Fruit fly (Drosophila melanogaster) whole organism, pupa: ENCODE results near the gene CG33985.

Experiments
- CG10348 ChIP-seq: fragments of 200-800 bp; sonication (Bioruptor generic); IDR thresholded peaks from 2 replicates; pipeline ENCODE4 v1.3.6; 2022; ENCODE audit warnings: missing biosample characterization, missing genetic modification characterization
- CG15710 ChIP-seq: fragments of 200-800 bp; sonication (Bioruptor generic); optimal IDR thresholded peaks from 2 replicates; lab custom pipeline; 2018; ENCODE audit warnings: missing biosample characterization, mild to moderate bottlenecking, missing genetic modification characterization, moderate library complexity
- CG32121 ChIP-seq: fragments of 200-800 bp; sonication (Bioruptor generic); IDR thresholded peaks from 2 replicates; pipeline ENCODE4 v1.3.6; 2022; ENCODE audit warnings: missing biosample characterization, missing genetic modification characterization
- CG34367 ChIP-seq: fragments of 200-800 bp; sonication (Bioruptor generic); optimal IDR thresholded peaks from 2 replicates; lab custom pipeline; 2018; ENCODE audit warnings: missing biosample characterization, mild to moderate bottlenecking, missing genetic modification characterization
- CG4496 ChIP-seq: fragments of 200-800 bp; sonication (Bioruptor generic); IDR thresholded peaks from 3 replicates; pipeline ENCODE4 v1.3.6; 2022; ENCODE audit warnings: missing biosample characterization, missing genetic modification characterization
- CG8301 ChIP-seq: fragments of 200-800 bp; sonication (Bioruptor generic); optimal IDR thresholded peaks from 2 replicates; lab custom pipeline; 2018; ENCODE audit warnings: missing biosample characterization, mild to moderate bottlenecking, missing genetic modification characterization
- D1 ChIP-seq: fragments of 200-800 bp; sonication (Bioruptor generic); optimal IDR thresholded peaks from 2 replicates; lab custom pipeline; 2018; ENCODE audit warnings: missing biosample characterization, mild to moderate bottlenecking, missing genetic modification characterization, moderate library complexity
- EcR ChIP-seq: fragments of 200-800 bp; sonication (Bioruptor generic); optimal IDR thresholded peaks from 3 replicates; lab custom pipeline; 2019; ENCODE audit warnings: missing biosample characterization, missing genetic modification characterization, mild to moderate bottlenecking, moderate library complexity, missing genetic modification reagents
- Pif1B ChIP-seq: fragments of 200-800 bp; sonication (Bioruptor generic); optimal IDR thresholded peaks from 3 replicates; lab custom pipeline; 2016; ENCODE audit warnings: missing biosample characterization, missing genetic modification characterization
- gl ChIP-seq: fragments of 200-800 bp; sonication (Bioruptor generic); optimal IDR thresholded peaks from 2 replicates; lab custom pipeline; 2018; ENCODE audit warnings: missing biosample characterization, mild to moderate bottlenecking, missing genetic modification characterization

dm6 chr3L:15494599-15495271 is 31.9 kb downstream of the CG33985 start:
- no peak for TF ChIP-seq gl
- TF ChIP-seq Pif1B (GFP tag; lab: Kevin White, UChicago) = no peak
- no peak for TF ChIP-seq CG4496
- TF ChIP-seq D1 (tag; lab: Kevin White, UChicago) = no peak
- no peak for TF ChIP-seq CG15710
- no peak for TF ChIP-seq CG10348
- no peak for TF ChIP-seq EcR (GFP tag; lab: Kevin White, UChicago)
- TF ChIP-seq CG8301 = no peak
- TF ChIP-seq CG34367 = no peak
- TF ChIP-seq CG32121 (GFP tag; lab: Robert Waterston, UW) = no peak
